Worm (Caenorhabditis elegans) whole organism, young adult: ENCODE data around the gene F20D1.22.

Experiments used
- B0261.1 ChIP-seq: sonication (generic microtip); optimal IDR thresholded peaks from 2 replicates; lab custom pipeline; 2016; ENCODE audit warnings: mild to moderate bottlenecking, missing genetic modification characterization, moderate library complexity, missing compliant biosample characterization
- D2030.7 ChIP-seq: fragments of 200-800 bp; sonication (Bioruptor generic); IDR thresholded peaks from 2 replicates; pipeline ENCODE4 v1.3.6; 2022; ENCODE audit warnings: missing genetic modification reagents, missing genetic modification characterization, missing compliant biosample characterization
- F23B12.7 ChIP-seq: sonication (generic microtip); optimal IDR thresholded peaks from 2 replicates; lab custom pipeline; 2017; ENCODE audit warnings: missing genetic modification characterization, mild to moderate bottlenecking, missing compliant biosample characterization, antibody characterized with exemption, moderate library complexity; ENCODE audit not compliant: insufficient read depth
- Y67H2A.10 ChIP-seq: fragments of 200-800 bp; sonication (Bioruptor generic); conservative IDR thresholded peaks from 2 replicates; pipeline ENCODE4 v1.3.6; 2022; ENCODE audit warnings: missing genetic modification reagents, missing genetic modification characterization, missing compliant biosample characterization
- ZK185.1 ChIP-seq: sonication (generic microtip); optimal IDR thresholded peaks from 2 replicates; lab custom pipeline; 2016; ENCODE audit warnings: mild to moderate bottlenecking, missing genetic modification characterization, missing compliant biosample characterization; ENCODE audit not compliant: poor library complexity, severe bottlenecking
- akir-1 ChIP-seq: fragments of 200-800 bp; sonication (Bioruptor generic); optimal IDR thresholded peaks from 2 replicates; lab custom pipeline; 2018; ENCODE audit warnings: mild to moderate bottlenecking, missing genetic modification characterization, moderate library complexity, missing compliant biosample characterization
- ama-1 ChIP-seq, 3 experiments: fragments of 150-350 bp in 1 of 3; sonication (generic microtip) in 2 of 3; optimal IDR thresholded peaks; 2 replicates each; lab custom pipeline; 2014 to 2018; ENCODE audit warnings: missing biosample characterization in 2 of 3, missing genetic modification characterization in 2 of 3, missing genetic modification reagents in 2 of 3
- attf-5 ChIP-seq: fragments of 200-800 bp; sonication (Bioruptor generic); optimal IDR thresholded peaks from 2 replicates; lab custom pipeline; 2018; ENCODE audit warnings: mild to moderate bottlenecking, missing genetic modification characterization, missing compliant biosample characterization
- attf-6 ChIP-seq: fragments of 200-800 bp; sonication (Bioruptor generic); IDR thresholded peaks from 2 replicates; pipeline ENCODE4 v1.3.6; 2022; ENCODE audit warnings: missing genetic modification reagents, missing genetic modification characterization, missing compliant biosample characterization
- ccch-3 ChIP-seq: fragments of 200-800 bp; sonication (Bioruptor generic); optimal IDR thresholded peaks from 2 replicates; lab custom pipeline; 2018; ENCODE audit warnings: mild to moderate bottlenecking, missing genetic modification characterization, missing compliant biosample characterization
- cebp-1 ChIP-seq, 2 experiments: fragments of 200-800 bp in 1 of 2; sonication (Bioruptor generic) in 1 of 2; sonication (generic microtip) in 1 of 2; IDR thresholded peaks in 1 of 2; optimal IDR thresholded peaks in 1 of 2; 2 replicates each; pipeline versions ENCODE4 v1.3.6 to Lab custom; 2017 to 2022; ENCODE audit warnings: missing compliant biosample characterization in 2 of 2, missing genetic modification characterization in 2 of 2, mild to moderate bottlenecking in 1 of 2, missing genetic modification reagents in 1 of 2, moderate library complexity in 1 of 2
- ceh-79 ChIP-seq: sonication (generic microtip); optimal IDR thresholded peaks from 2 replicates; lab custom pipeline; 2017; ENCODE audit warnings: mild to moderate bottlenecking, missing genetic modification characterization, missing compliant biosample characterization
- die-1 ChIP-seq: sonication (generic microtip); optimal IDR thresholded peaks from 2 replicates; lab custom pipeline; 2016; ENCODE audit warnings: missing genotype, mild to moderate bottlenecking, missing genetic modification characterization, missing compliant biosample characterization
- ekl-4 ChIP-seq: fragments of 200-800 bp; sonication (Bioruptor generic); IDR thresholded peaks from 2 replicates; pipeline ENCODE4 v1.3.6; 2022; ENCODE audit warnings: missing genetic modification reagents, missing genetic modification characterization, missing compliant biosample characterization
- gei-17 ChIP-seq: fragments of 200-800 bp; sonication (Bioruptor generic); optimal IDR thresholded peaks from 2 replicates; lab custom pipeline; 2018; ENCODE audit warnings: mild to moderate bottlenecking, missing genetic modification characterization, missing compliant biosample characterization
- hmg-1.2 ChIP-seq: fragments of 200-800 bp; sonication (Bioruptor generic); IDR thresholded peaks from 2 replicates; pipeline ENCODE4 v1.3.6; 2022; ENCODE audit warnings: missing genetic modification reagents, missing genetic modification characterization, missing compliant biosample characterization
- hrde-1 ChIP-seq: sonication (generic microtip); optimal IDR thresholded peaks from 2 replicates; lab custom pipeline; 2016; ENCODE audit warnings: missing genetic modification characterization, mild to moderate bottlenecking, missing compliant biosample characterization, moderate library complexity, missing genotype, missing genetic modification reagents, borderline replicate concordance
- hsf-1 ChIP-seq: fragments of 200-800 bp; sonication (Bioruptor generic); IDR thresholded peaks from 2 replicates; pipeline ENCODE4 v1.3.6; 2022; ENCODE audit warnings: missing genetic modification reagents, missing genetic modification characterization, missing compliant biosample characterization
- let-607 ChIP-seq, 2 experiments: fragments of 200-800 bp in 1 of 2; sonication (Bioruptor generic) in 1 of 2; sonication (generic microtip) in 1 of 2; optimal IDR thresholded peaks; 2 replicates each; lab custom pipeline; 2016 to 2018; ENCODE audit warnings: mild to moderate bottlenecking in 2 of 2, missing compliant biosample characterization in 2 of 2, missing genetic modification characterization in 2 of 2, moderate library complexity in 2 of 2, missing genotype in 1 of 2
- lin-26 ChIP-seq: fragments of 200-800 bp; sonication (Bioruptor generic); IDR thresholded peaks from 2 replicates; pipeline ENCODE4 v1.3.6; 2022; ENCODE audit warnings: missing genetic modification reagents, missing genetic modification characterization, missing compliant biosample characterization
- lin-35 ChIP-seq, 3 experiments: fragments of 150-350 bp in 2 of 3; sonication (generic microtip) in 1 of 3; optimal IDR thresholded peaks; 2 replicates each; lab custom pipeline; 2014 to 2018; ENCODE audit warnings: missing biosample characterization in 3 of 3, missing genetic modification characterization in 3 of 3, missing genetic modification reagents in 3 of 3
- lin-40 ChIP-seq: sonication (generic microtip); optimal IDR thresholded peaks from 2 replicates; lab custom pipeline; 2016; ENCODE audit warnings: missing genetic modification characterization, mild to moderate bottlenecking, missing compliant biosample characterization, missing genotype, missing genetic modification reagents
- lir-1 ChIP-seq: fragments of 200-800 bp; sonication (Bioruptor generic); conservative IDR thresholded peaks from 2 replicates; pipeline ENCODE4 v1.3.6; 2022; ENCODE audit warnings: missing genetic modification reagents, missing genetic modification characterization, missing compliant biosample characterization
- mel-28 ChIP-seq: sonication (generic microtip); optimal IDR thresholded peaks from 2 replicates; lab custom pipeline; 2016; ENCODE audit warnings: borderline replicate concordance, mild to moderate bottlenecking, missing genetic modification characterization, missing compliant biosample characterization
- mes-4 ChIP-seq: sonication (generic microtip); optimal IDR thresholded peaks from 2 replicates; lab custom pipeline; 2016; ENCODE audit warnings: missing genotype, missing genetic modification characterization, missing compliant biosample characterization
- nfya-1 ChIP-seq: sonication (generic microtip); optimal IDR thresholded peaks from 2 replicates; lab custom pipeline; 2017; ENCODE audit warnings: antibody characterized with exemption, missing compliant biosample characterization, missing genetic modification characterization, borderline replicate concordance; ENCODE audit not compliant: insufficient read depth
- nfyb-1 ChIP-seq: fragments of 200-800 bp; sonication (Bioruptor generic); IDR thresholded peaks from 2 replicates; pipeline ENCODE4 v1.3.6; 2022; ENCODE audit warnings: missing genetic modification reagents, missing genetic modification characterization, missing compliant biosample characterization
- nhr-80 ChIP-seq: sonication (generic microtip); optimal IDR thresholded peaks from 2 replicates; lab custom pipeline; 2016; ENCODE audit warnings: missing genetic modification characterization, missing compliant biosample characterization
- pbrm-1 ChIP-seq: fragments of 200-800 bp; sonication (Bioruptor generic); IDR thresholded peaks from 2 replicates; pipeline ENCODE4 v1.3.6; 2022; ENCODE audit warnings: missing genetic modification reagents, missing genetic modification characterization, missing compliant biosample characterization
- pha-4 ChIP-seq: fragments of 150-350 bp; sonication (generic microtip); optimal IDR thresholded peaks from 2 replicates; lab custom pipeline; 2014; ENCODE audit warnings: missing biosample characterization, missing genetic modification reagents, missing genetic modification characterization
- rec-8 ChIP-seq, 2 experiments: sonication (generic microtip); optimal IDR thresholded peaks; 2 replicates each; lab custom pipeline; 2016; ENCODE audit warnings: mild to moderate bottlenecking in 2 of 2, missing genetic modification characterization in 2 of 2, missing genetic modification reagents in 2 of 2, missing genotype in 2 of 2, missing biosample characterization in 1 of 2, missing compliant biosample characterization in 1 of 2, moderate library complexity in 1 of 2
- repo-1 ChIP-seq: sonication (generic microtip); optimal IDR thresholded peaks from 2 replicates; lab custom pipeline; 2017; ENCODE audit warnings: mild to moderate bottlenecking, missing genetic modification characterization, missing compliant biosample characterization
- rpc-1 ChIP-seq, 2 experiments: fragments of 150-350 bp in 1 of 2; sonication (generic microtip) in 1 of 2; optimal IDR thresholded peaks; 2 replicates each; lab custom pipeline; 2014 to 2018; ENCODE audit warnings: missing biosample characterization in 1 of 2, missing genetic modification characterization in 1 of 2, missing genetic modification reagents in 1 of 2, missing genotype in 1 of 2
- snpc-1.3 ChIP-seq: sonication (generic microtip); optimal IDR thresholded peaks from 2 replicates; lab custom pipeline; 2017; ENCODE audit warnings: missing genetic modification characterization, mild to moderate bottlenecking, missing compliant biosample characterization, antibody characterized with exemption, moderate library complexity, missing genotype, missing genetic modification reagents; ENCODE audit not compliant: insufficient read depth
- snpc-3.4 ChIP-seq: sonication (generic microtip); optimal IDR thresholded peaks from 2 replicates; lab custom pipeline; 2017; ENCODE audit warnings: missing genetic modification characterization, mild to moderate bottlenecking, missing compliant biosample characterization, antibody characterized with exemption, moderate library complexity, missing genotype, missing genetic modification reagents
- snpc-4 ChIP-seq, 5 experiments: fragments of 150-350 bp in 1 of 5; sonication (generic microtip) in 4 of 5; optimal IDR thresholded peaks; 2 replicates each; lab custom pipeline; 2014 to 2018; ENCODE audit warnings: missing genetic modification characterization in 5 of 5, missing biosample characterization in 3 of 5, antibody characterized with exemption in 2 of 5, mild to moderate bottlenecking in 2 of 5, missing compliant biosample characterization in 2 of 5, missing genotype in 2 of 5, moderate library complexity in 2 of 5, missing genetic modification reagents in 1 of 5
- sptf-2 ChIP-seq: fragments of 200-800 bp; sonication (Bioruptor generic); optimal IDR thresholded peaks from 2 replicates; lab custom pipeline; 2018; ENCODE audit warnings: mild to moderate bottlenecking, missing genetic modification characterization, missing compliant biosample characterization
- tbp1 ChIP-seq: fragments of 200-800 bp; sonication (Bioruptor generic); optimal IDR thresholded peaks from 2 replicates; lab custom pipeline; 2018; ENCODE audit warnings: mild to moderate bottlenecking, missing genetic modification characterization, missing compliant biosample characterization
- ztf-25 ChIP-seq: fragments of 200-800 bp; sonication (Bioruptor generic); IDR thresholded peaks from 2 replicates; pipeline ENCODE4 v1.3.6; 2022; ENCODE audit warnings: missing genetic modification reagents, missing genetic modification characterization, missing compliant biosample characterization
- ztf-26 ChIP-seq: sonication (generic microtip); optimal IDR thresholded peaks from 2 replicates; lab custom pipeline; 2017; ENCODE audit warnings: missing genetic modification characterization, missing compliant biosample characterization

F20D1.22 gene

DNA sequence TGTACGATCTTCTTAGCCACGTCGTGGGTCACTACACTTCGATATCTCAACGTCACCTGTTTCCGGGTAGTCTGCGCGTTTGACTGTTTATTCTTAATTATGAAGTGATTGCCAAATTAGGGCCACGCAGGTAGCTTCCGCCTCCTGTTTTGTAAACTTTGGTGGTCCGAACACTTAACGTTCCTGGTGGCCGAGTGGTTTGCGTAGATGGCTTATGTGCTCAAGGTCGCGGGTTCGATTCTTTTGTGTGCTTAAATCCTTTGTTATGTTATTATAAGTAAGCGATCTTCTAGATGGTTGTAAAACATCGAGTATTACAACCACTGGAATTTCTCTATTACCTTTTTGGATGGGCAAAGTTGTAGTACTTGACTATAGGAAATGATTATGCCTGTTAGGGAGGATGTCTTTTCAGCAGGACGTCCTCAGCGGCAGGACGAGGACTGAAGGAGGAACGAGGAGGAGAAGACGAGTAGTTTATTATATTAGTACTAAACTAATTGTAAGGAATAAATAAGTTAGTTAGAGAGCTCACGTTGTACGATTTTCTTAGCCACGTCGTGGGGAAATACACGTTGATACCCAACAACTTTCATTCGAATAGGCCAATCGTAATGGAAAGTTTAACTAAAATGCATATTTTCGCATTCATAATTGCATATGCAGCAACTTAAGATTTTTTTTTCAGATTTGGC, 10.4 kb downstream of the F20D1.22 start:
- TF ChIP-seq snpc-1.3 (tag; lab: Kevin White, UChicago), result peak; percentile 15
- 0 out of 2 replicates have a peak, but pooled peaks have one; percentile 21 for TF ChIP-seq hsf-1
- peak; percentile 84 for TF ChIP-seq tbp1 (GFP tag; lab: Kevin White, UChicago)
- 0 out of 2 replicates have a peak, but pooled peaks have one; percentile 44 for TF ChIP-seq lin-26 (GFP tag; lab: Robert Waterston, UW)
- peak; percentile 62 for TF ChIP-seq B0261.1 (tag; lab: Kevin White, UChicago)
- TF ChIP-seq D2030.7 (GFP tag; lab: Robert Waterston, UW), result peak; percentile 36; the same call in 1 of the 2 replicates
- TF ChIP-seq ccch-3 (GFP tag; lab: Kevin White, UChicago), result no peak
- TF ChIP-seq rec-8 (tag; optimal IDR thresholded peaks at IDR 0.05; lab: Kevin White, UChicago), result no peak
- TF ChIP-seq hrde-1, result peak; percentile 47
- no peak for TF ChIP-seq snpc-3.4 (tag; lab: Kevin White, UChicago)
- no peak for TF ChIP-seq repo-1 (tag; lab: Kevin White, UChicago)
- TF ChIP-seq rpc-1 (optimal IDR thresholded peaks at IDR 0.05; lab: Kevin White, UChicago), result peak; percentile 55
- TF ChIP-seq rpc-1 (tag; optimal IDR thresholded peaks at IDR 0.05; lab: Kevin White, UChicago), result peak; percentile 81
- TF ChIP-seq sptf-2 (GFP tag; lab: Kevin White, UChicago), result no peak
- 0 out of 2 replicates have a peak, but pooled peaks have one; percentile 34 for TF ChIP-seq lir-1
- peak; percentile 35 for TF ChIP-seq hmg-1.2 (GFP tag; lab: Robert Waterston, UW)
- peak; percentile 61 for TF ChIP-seq pbrm-1 (GFP tag; lab: Robert Waterston, UW)
- TF ChIP-seq snpc-4 (GFP tag; optimal IDR thresholded peaks at IDR 0.05; lab: Kevin White, UChicago), result peak; percentile 62
- peak in 1 of 4 experiments; percentile 54 for TF ChIP-seq snpc-4 (tag; optimal IDR thresholded peaks at IDR 0.05; lab: Kevin White, UChicago)

DNA sequence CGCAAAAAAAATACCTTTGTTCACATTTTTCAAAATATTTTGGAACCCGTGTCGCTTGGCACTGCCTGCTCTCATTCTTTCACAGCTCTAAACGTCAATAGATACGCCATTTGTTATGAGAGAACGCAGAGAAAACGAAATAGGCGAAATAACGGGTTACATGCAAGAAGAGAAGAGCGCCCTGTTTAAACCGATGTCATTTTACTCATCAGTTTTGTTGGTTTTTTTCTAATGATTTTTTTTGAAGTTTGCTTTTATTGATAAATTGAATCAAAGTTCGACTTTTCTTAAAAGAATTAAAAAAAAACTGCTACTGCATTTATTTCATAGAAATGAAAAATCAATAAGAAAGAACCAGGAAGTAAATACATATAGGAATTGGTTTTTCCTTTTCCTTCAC, 12.1 kb downstream of the F20D1.22 start:
- TF ChIP-seq F23B12.7 (tag; lab: Kevin White, UChicago) (no peak), mes-4 (tag; lab: Kevin White, UChicago) (no peak), rpc-1 (optimal IDR thresholded peaks at IDR 0.05; lab: Kevin White, UChicago) (no peak), rpc-1 (tag; optimal IDR thresholded peaks at IDR 0.05; lab: Kevin White, UChicago) (no peak), nhr-80 (tag; lab: Kevin White, UChicago) (peak; percentile 39), Y67H2A.10 (GFP tag; lab: Robert Waterston, UW) (no peak), ztf-26 (tag; lab: Kevin White, UChicago) (peak; percentile 30), ceh-79 (tag; lab: Kevin White, UChicago) (no peak), hmg-1.2 (GFP tag; lab: Robert Waterston, UW) (peak; percentile 29; the same call in 1 of the 2 replicates), die-1 (tag; lab: Kevin White, UChicago) (no peak), B0261.1 (tag; lab: Kevin White, UChicago) (no peak), let-607 (tag; optimal IDR thresholded peaks at IDR 0.05; lab: Kevin White, UChicago) (peak in 1 of 2 experiments; percentile 10), sptf-2 (GFP tag; lab: Kevin White, UChicago) (no peak), akir-1 (GFP tag; lab: Kevin White, UChicago) (no peak), attf-6 (GFP tag; lab: Robert Waterston, UW) (no peak), ama-1 (optimal IDR thresholded peaks at IDR 0.05; lab: Kevin White, UChicago) (peak; percentile 57), ama-1 (GFP tag; optimal IDR thresholded peaks at IDR 0.05; lab: Kevin White, UChicago) (no peak), gei-17 (GFP tag; lab: Kevin White, UChicago) (no peak), cebp-1 (GFP tag; IDR thresholded peaks at IDR 0.05; lab: Robert Waterston, UW) (no peak), cebp-1 (tag; optimal IDR thresholded peaks at IDR 0.05; lab: Kevin White, UChicago) (peak; percentile 49), nfyb-1 (GFP tag; lab: Robert Waterston, UW) (0 out of 2 replicates have a peak, but pooled peaks have one; percentile 30), pha-4 (tag; lab: Kevin White, UChicago) (no peak), ztf-25 (GFP tag; lab: Robert Waterston, UW) (no peak), ekl-4 (GFP tag; lab: Robert Waterston, UW) (no peak), ZK185.1 (tag; lab: Kevin White, UChicago) (peak; percentile 47), lin-40 (tag; lab: Kevin White, UChicago) (peak; percentile 60), lin-35 (GFP tag; optimal IDR thresholded peaks at IDR 0.05; lab: Kevin White, UChicago) (peak in 1 of 3 experiments; percentile 3), attf-5 (GFP tag; lab: Kevin White, UChicago) (no peak), pbrm-1 (GFP tag; lab: Robert Waterston, UW) (no peak), snpc-4 (GFP tag; optimal IDR thresholded peaks at IDR 0.05; lab: Kevin White, UChicago) (no peak), snpc-4 (tag; optimal IDR thresholded peaks at IDR 0.05; lab: Kevin White, UChicago) (peak in 1 of 4 experiments; percentile 23), nfya-1 (tag; lab: Kevin White, UChicago) (no peak), mel-28 (tag; lab: Kevin White, UChicago) (no peak)
